Fruit fly (Drosophila melanogaster) whole organism, embryonic: ENCODE results near the gene Cand1.

Experiments
- Blimp-1 ChIP-seq: fragments of 200-800 bp; sonication (Bioruptor generic); optimal IDR thresholded peaks from 3 replicates; lab custom pipeline; 2018; ENCODE audit warnings: missing biosample characterization, missing genetic modification characterization, mild to moderate bottlenecking, moderate library complexity, missing genetic modification reagents
- Bteb2 ChIP-seq: fragments of 200-800 bp; sonication (Bioruptor generic); optimal IDR thresholded peaks from 2 replicates; lab custom pipeline; 2016; ENCODE audit warnings: missing biosample characterization, missing genetic modification characterization
- CG10321 ChIP-seq: fragments of 200-800 bp; sonication (Bioruptor generic); IDR thresholded peaks from 2 replicates; pipeline ENCODE4 v1.3.6; 2022; ENCODE audit warnings: missing biosample characterization, missing genetic modification characterization
- CG10431 ChIP-seq: fragments of 200-800 bp; sonication (Bioruptor generic); optimal IDR thresholded peaks from 3 replicates; lab custom pipeline; 2018; ENCODE audit warnings: missing biosample characterization, mild to moderate bottlenecking, missing genetic modification characterization
- CG10959 ChIP-seq: fragments of 200-800 bp; sonication (Bioruptor generic); IDR thresholded peaks from 2 replicates; pipeline ENCODE4 v1.3.6; 2022; ENCODE audit warnings: missing biosample characterization, missing genetic modification characterization
- CG11093 ChIP-seq: fragments of 200-800 bp; sonication (Bioruptor generic); IDR thresholded peaks from 3 replicates; pipeline ENCODE4 v1.3.6; 2022; ENCODE audit warnings: missing biosample characterization, missing genetic modification characterization
- CG12155 ChIP-seq: fragments of 200-800 bp; sonication (Bioruptor generic); optimal IDR thresholded peaks from 3 replicates; lab custom pipeline; 2016; ENCODE audit warnings: missing biosample characterization, missing genetic modification characterization
- CG12219 ChIP-seq: fragments of 200-800 bp; sonication (Bioruptor generic); optimal IDR thresholded peaks from 3 replicates; lab custom pipeline; 2018; ENCODE audit warnings: missing biosample characterization, mild to moderate bottlenecking, missing genetic modification characterization
- CG12659 ChIP-seq: fragments of 200-800 bp; sonication (Bioruptor generic); optimal IDR thresholded peaks from 3 replicates; lab custom pipeline; 2017; ENCODE audit warnings: mild to moderate bottlenecking, missing biosample characterization, missing genetic modification reagents, missing genetic modification characterization
- CG13624 ChIP-seq: fragments of 200-800 bp; sonication (Bioruptor generic); optimal IDR thresholded peaks from 2 replicates; lab custom pipeline; 2016; ENCODE audit warnings: missing biosample characterization, missing genetic modification characterization
- CG1603 ChIP-seq: fragments of 200-800 bp; sonication (Bioruptor generic); optimal IDR thresholded peaks from 2 replicates; lab custom pipeline; 2019; ENCODE audit warnings: missing biosample characterization, mild to moderate bottlenecking, missing genetic modification characterization, moderate library complexity
- CG17361 ChIP-seq: fragments of 200-800 bp; sonication (Bioruptor generic); IDR thresholded peaks from 3 replicates; pipeline ENCODE4 v1.3.6; 2022; ENCODE audit warnings: missing biosample characterization, missing genetic modification characterization
- CG31441 ChIP-seq: fragments of 200-800 bp; sonication (Bioruptor generic); IDR thresholded peaks from 2 replicates; pipeline ENCODE4 v1.3.6; 2022; ENCODE audit warnings: missing biosample characterization, missing genetic modification characterization
- CG42726 ChIP-seq: fragments of 200-800 bp; sonication (Bioruptor generic); IDR thresholded peaks from 2 replicates; pipeline ENCODE4 v1.3.6; 2022; ENCODE audit warnings: missing biosample characterization, missing genetic modification characterization; ENCODE audit not compliant: partially characterized antibody
- CG6683 ChIP-seq: fragments of 200-800 bp; sonication (Bioruptor generic); optimal IDR thresholded peaks from 2 replicates; lab custom pipeline; 2017; ENCODE audit warnings: missing biosample characterization, mild to moderate bottlenecking, missing genetic modification characterization, missing genetic modification reagents
- CG7271 ChIP-seq: fragments of 200-800 bp; sonication (Bioruptor generic); optimal IDR thresholded peaks from 2 replicates; lab custom pipeline; 2018; ENCODE audit warnings: missing biosample characterization, mild to moderate bottlenecking, missing genetic modification characterization, moderate library complexity
- CG8478 ChIP-seq: fragments of >200 bp; optimal IDR thresholded peaks from 2 replicates; lab custom pipeline; 2018
- CG9797 ChIP-seq: fragments of 200-800 bp; sonication (Bioruptor generic); optimal IDR thresholded peaks from 3 replicates; lab custom pipeline; 2018; ENCODE audit warnings: missing biosample characterization, mild to moderate bottlenecking, missing genetic modification characterization
- Dip2 ChIP-seq: fragments of 200-800 bp; sonication (Bioruptor generic); IDR thresholded peaks from 2 replicates; pipeline ENCODE4 v1.3.6; 2022; ENCODE audit warnings: missing biosample characterization, missing genetic modification characterization
- Ets97D ChIP-seq: fragments of 200-800 bp; sonication (Bioruptor generic); optimal IDR thresholded peaks from 3 replicates; lab custom pipeline; 2016; ENCODE audit warnings: missing biosample characterization, missing genetic modification characterization
- HLH3B ChIP-seq: fragments of 200-800 bp; sonication (Bioruptor generic); IDR thresholded peaks from 2 replicates; pipeline ENCODE4 v1.3.6; 2022; ENCODE audit warnings: missing biosample characterization, missing genetic modification characterization
- Hr3 ChIP-seq: fragments of 200-800 bp; sonication (Bioruptor generic); optimal IDR thresholded peaks from 3 replicates; lab custom pipeline; 2016; ENCODE audit warnings: missing biosample characterization, missing genetic modification characterization
- MESR4 ChIP-seq: fragments of 200-800 bp; sonication (Bioruptor generic); optimal IDR thresholded peaks from 2 replicates; lab custom pipeline; 2018; ENCODE audit warnings: missing biosample characterization, mild to moderate bottlenecking, missing genetic modification characterization, moderate library complexity
- Mad ChIP-seq: fragments of 200-800 bp; sonication (Bioruptor generic); optimal IDR thresholded peaks from 2 replicates; lab custom pipeline; 2016; ENCODE audit warnings: missing biosample characterization, missing genetic modification characterization
- Oaz ChIP-seq: fragments of 200-800 bp; sonication (Bioruptor generic); IDR thresholded peaks from 2 replicates; pipeline ENCODE4 v1.3.6; 2022; ENCODE audit warnings: missing biosample characterization, missing genetic modification characterization
- Oli ChIP-seq: fragments of 200-800 bp; sonication (Bioruptor generic); optimal IDR thresholded peaks from 2 replicates; lab custom pipeline; 2018; ENCODE audit warnings: missing biosample characterization, mild to moderate bottlenecking, missing genetic modification characterization, moderate library complexity
- Opbp ChIP-seq: fragments of 200-800 bp; sonication (Bioruptor generic); IDR thresholded peaks from 3 replicates; pipeline ENCODE4 v1.3.6; 2022; ENCODE audit warnings: missing biosample characterization, missing genetic modification characterization; ENCODE audit not compliant: partially characterized antibody
- Side ChIP-seq: fragments of 200-800 bp; sonication (Bioruptor generic); optimal IDR thresholded peaks from 2 replicates; lab custom pipeline; 2016; ENCODE audit warnings: missing biosample characterization, missing genetic modification characterization
- ac ChIP-seq: fragments of 200-800 bp; sonication (Bioruptor generic); optimal IDR thresholded peaks from 3 replicates; lab custom pipeline; 2017; ENCODE audit warnings: missing biosample characterization, mild to moderate bottlenecking, missing genetic modification characterization
- br ChIP-seq: fragments of >200 bp; optimal IDR thresholded peaks from 2 replicates; lab custom pipeline; 2017
- btn ChIP-seq: fragments of 200-800 bp; sonication (Bioruptor generic); optimal IDR thresholded peaks from 2 replicates; lab custom pipeline; 2016; ENCODE audit warnings: missing biosample characterization, missing genetic modification characterization
- chm ChIP-seq: fragments of 200-800 bp; sonication (Bioruptor generic); IDR thresholded peaks from 2 replicates; pipeline ENCODE4 v1.3.6; 2022; ENCODE audit warnings: missing biosample characterization, missing genetic modification characterization
- crol ChIP-seq: fragments of 200-800 bp; sonication (Bioruptor generic); IDR thresholded peaks from 2 replicates; pipeline ENCODE4 v1.3.6; 2022; ENCODE audit warnings: missing biosample characterization, missing genetic modification characterization
- esg ChIP-seq: fragments of 200-800 bp; sonication (Bioruptor generic); conservative IDR thresholded peaks from 2 replicates; pipeline ENCODE4 v1.3.6; 2022; ENCODE audit warnings: missing biosample characterization, missing genetic modification characterization
- hkb ChIP-seq, 2 experiments: fragments of 200-800 bp in 1 of 2; fragments of >200 bp in 1 of 2; sonication (Bioruptor generic) in 1 of 2; IDR thresholded peaks in 1 of 2; optimal IDR thresholded peaks in 1 of 2; 2 replicates each; pipeline versions ENCODE4 v1.3.6 to Lab custom; 2017 to 2022; ENCODE audit warnings: missing biosample characterization in 1 of 2, missing genetic modification characterization in 1 of 2
- hth ChIP-seq: fragments of >200 bp; optimal IDR thresholded peaks from 2 replicates; lab custom pipeline; 2017; ENCODE audit warnings: inconsistent platforms
- kni ChIP-seq: fragments of 200-800 bp; sonication (Bioruptor generic); optimal IDR thresholded peaks from 3 replicates; lab custom pipeline; 2017; ENCODE audit warnings: mild to moderate bottlenecking, missing biosample characterization, missing genetic modification reagents, missing genetic modification characterization
- knrl ChIP-seq: fragments of 200-800 bp; sonication (Bioruptor generic); IDR thresholded peaks from 3 replicates; pipeline ENCODE4 v1.3.6; 2022; ENCODE audit warnings: missing biosample characterization, missing genetic modification characterization; ENCODE audit not compliant: partially characterized antibody
- lbe ChIP-seq: fragments of 200-800 bp; sonication (Bioruptor generic); optimal IDR thresholded peaks from 2 replicates; lab custom pipeline; 2016; ENCODE audit warnings: missing biosample characterization, mild to moderate bottlenecking, missing genetic modification characterization
- otp ChIP-seq: fragments of 200-800 bp; sonication (Bioruptor generic); IDR thresholded peaks from 3 replicates; pipeline ENCODE4, ENCODE4 v1.3.6; 2022; ENCODE audit warnings: missing biosample characterization, missing genetic modification characterization
- peb ChIP-seq: fragments of 200-800 bp; sonication (Bioruptor generic); IDR thresholded peaks from 2 replicates; pipeline ENCODE4 v1.3.6; 2022; ENCODE audit warnings: missing biosample characterization, missing genetic modification characterization
- repo ChIP-seq: fragments of 200-800 bp; sonication (Bioruptor generic); optimal IDR thresholded peaks from 2 replicates; lab custom pipeline; 2016; ENCODE audit warnings: missing biosample characterization, missing genetic modification characterization
- scrt ChIP-seq: fragments of 200-800 bp; sonication (Bioruptor generic); optimal IDR thresholded peaks from 2 replicates; lab custom pipeline; 2018; ENCODE audit warnings: missing biosample characterization, mild to moderate bottlenecking, missing genetic modification characterization, moderate library complexity
- sens ChIP-seq: fragments of 200-800 bp; sonication (Bioruptor generic); peaks from one replicate; lab custom pipeline; 2016; ENCODE audit warnings: missing biosample characterization, missing genetic modification characterization
- sens-2 ChIP-seq: fragments of 200-800 bp; sonication (Bioruptor generic); IDR thresholded peaks from 2 replicates; pipeline ENCODE4 v1.3.6; 2022; ENCODE audit warnings: missing biosample characterization, missing genetic modification characterization
- seq ChIP-seq: fragments of 200-800 bp; sonication (Bioruptor generic); IDR thresholded peaks from 2 replicates; pipeline ENCODE4 v1.3.6; 2022; ENCODE audit warnings: missing biosample characterization, missing genetic modification characterization
- sim ChIP-seq: fragments of 200-800 bp; sonication (Bioruptor generic); IDR thresholded peaks from 2 replicates; pipeline ENCODE4 v1.3.6; 2022; ENCODE audit warnings: missing biosample characterization, missing genetic modification characterization
- sob ChIP-seq: fragments of 200-800 bp; sonication (Bioruptor generic); IDR thresholded peaks from 2 replicates; pipeline ENCODE4 v1.3.6; 2022; ENCODE audit warnings: missing biosample characterization, missing genetic modification characterization
- vfl ChIP-seq: fragments of 200-800 bp; sonication (Bioruptor generic); optimal IDR thresholded peaks from 2 replicates; lab custom pipeline; 2016; ENCODE audit warnings: missing biosample characterization, missing genetic modification characterization
- vnd ChIP-seq: fragments of 200-800 bp; sonication (Bioruptor generic); IDR thresholded peaks from 3 replicates; pipeline ENCODE4 v1.3.6; 2022; ENCODE audit warnings: missing biosample characterization, missing genetic modification characterization; ENCODE audit not compliant: partially characterized antibody
- zen2 ChIP-seq: fragments of 200-800 bp; sonication (Bioruptor generic); IDR thresholded peaks from 3 replicates; pipeline ENCODE4 v1.3.6; 2022; ENCODE audit warnings: missing biosample characterization, missing genetic modification characterization; ENCODE audit not compliant: partially characterized antibody

Gene Cand1

dm6 chr2L:10386208-10386805 is 23.8 kb upstream of the Cand1 start, which contains the start of the genes Cdk1 and mRpS7 (continued):
- peak; percentile 37 for TF ChIP-seq CG7271 (tag; lab: Kevin White, UChicago)
- peak; percentile 80 for TF ChIP-seq Hr3 (GFP tag; lab: Kevin White, UChicago)
- peak; percentile 45 for TF ChIP-seq Oaz
- no peak for TF ChIP-seq crol (GFP tag; lab: Robert Waterston, UW)
- TF ChIP-seq vfl (GFP tag; lab: Kevin White, UChicago): no peak
- TF ChIP-seq CG8478 (lab: Kevin White, UChicago): no peak
- TF ChIP-seq lbe (GFP tag; lab: Kevin White, UChicago): no peak
- TF ChIP-seq Oli (tag; lab: Kevin White, UChicago): peak; percentile 77
- no peak for TF ChIP-seq CG10321
- TF ChIP-seq sim: no peak
- TF ChIP-seq Side (GFP tag; lab: Kevin White, UChicago): peak; percentile 18
- TF ChIP-seq hth (lab: Kevin White, UChicago): no peak
- no peak for TF ChIP-seq hkb (optimal IDR thresholded peaks at IDR 0.05; lab: Kevin White, UChicago)
- peak; percentile 82 for TF ChIP-seq hkb (GFP tag; IDR thresholded peaks at IDR 0.05; lab: Robert Waterston, UW)
- TF ChIP-seq chm (GFP tag; lab: Robert Waterston, UW): peak; percentile 68
- no peak for TF ChIP-seq HLH3B (GFP tag; lab: Robert Waterston, UW)
- no peak for TF ChIP-seq CG42726
- TF ChIP-seq CG12219 (GFP tag; lab: Kevin White, UChicago): peak; percentile 33
- TF ChIP-seq MESR4 (GFP tag; lab: Kevin White, UChicago): peak; percentile 62
- TF ChIP-seq seq: no peak
- TF ChIP-seq kni (GFP tag; lab: Kevin White, UChicago): no peak
- TF ChIP-seq CG31441 (GFP tag; lab: Robert Waterston, UW): peak; percentile 85
- TF ChIP-seq peb (GFP tag; lab: Robert Waterston, UW): no peak
- TF ChIP-seq vnd (GFP tag; lab: Robert Waterston, UW): no peak
- 0 out of 3 replicates have a peak, but pooled peaks have one; percentile 16 for TF ChIP-seq CG11093 (GFP tag; lab: Robert Waterston, UW)
- no peak for TF ChIP-seq btn (GFP tag; lab: Kevin White, UChicago)
- peak; percentile 54; the same call in 1 of the 2 replicates for TF ChIP-seq sob
- TF ChIP-seq sens-2 (GFP tag; lab: Robert Waterston, UW): 0 out of 2 replicates have a peak, but pooled peaks have one; percentile 20
- no peak for TF ChIP-seq CG10431 (GFP tag; lab: Kevin White, UChicago)
- TF ChIP-seq CG10959 (GFP tag; lab: Robert Waterston, UW): no peak
- TF ChIP-seq Ets97D (GFP tag; lab: Kevin White, UChicago): peak; percentile 31
- TF ChIP-seq CG12659 (GFP tag; lab: Kevin White, UChicago): peak; percentile 76
- peak; percentile 94 for TF ChIP-seq sens
- TF ChIP-seq scrt (GFP tag; lab: Kevin White, UChicago): peak; percentile 38
- TF ChIP-seq otp (GFP tag; lab: Robert Waterston, UW): 0 out of 3 replicates have a peak, but pooled peaks have one; percentile 41
- peak; percentile 69 for TF ChIP-seq CG12155
- peak; percentile 40 for TF ChIP-seq Mad (GFP tag; lab: Kevin White, UChicago)
- TF ChIP-seq CG13624 (GFP tag; lab: Kevin White, UChicago): peak; percentile 63
- peak; percentile 98 for TF ChIP-seq CG1603 (tag; lab: Kevin White, UChicago)
- TF ChIP-seq Blimp-1: peak; percentile 55
- no peak for TF ChIP-seq zen2
- TF ChIP-seq repo (GFP tag; lab: Kevin White, UChicago): no peak
- peak; percentile 92 for TF ChIP-seq CG17361 (GFP tag; lab: Robert Waterston, UW)
- no peak for TF ChIP-seq knrl (GFP tag; lab: Robert Waterston, UW)
- peak; percentile 69 for TF ChIP-seq Bteb2 (GFP tag; lab: Kevin White, UChicago)
- no peak for TF ChIP-seq br (lab: Kevin White, UChicago)
- no peak for TF ChIP-seq Dip2
- TF ChIP-seq esg (GFP tag; lab: Robert Waterston, UW): peak; percentile 66
- TF ChIP-seq CG9797 (GFP tag; lab: Kevin White, UChicago): peak; percentile 28
- no peak for TF ChIP-seq CG6683 (GFP tag; lab: Kevin White, UChicago)
- no peak for TF ChIP-seq Opbp (GFP tag; lab: Robert Waterston, UW)
- no peak for TF ChIP-seq ac (GFP tag; lab: Kevin White, UChicago)
